Worm (Caenorhabditis elegans) whole organism, L3 larva: ENCODE measurements around the gene nhr-283.
"Not testable (repeated sequence)": the region's sequence is repeated elsewhere in the genome, so short reads cannot be mapped to it uniquely, and the experiment has no call there.

Experiments used
- ZK546.5 ChIP-seq: sonication (generic microtip); optimal IDR thresholded peaks from 2 replicates; lab custom pipeline; 2017; ENCODE audit warnings: missing biosample characterization, missing genetic modification characterization
- ceh-16 ChIP-seq: sonication (generic microtip); optimal IDR thresholded peaks from 2 replicates; lab custom pipeline; 2017; ENCODE audit warnings: missing biosample characterization, missing genetic modification characterization
- ceh-28 ChIP-seq: fragments of 150-350 bp; optimal IDR thresholded peaks from 2 replicates; lab custom pipeline; 2014; ENCODE audit warnings: missing biosample characterization, missing genetic modification reagents, missing genetic modification characterization
- ceh-82 ChIP-seq: fragments of 150-350 bp; optimal IDR thresholded peaks from 2 replicates; lab custom pipeline; 2014; ENCODE audit warnings: missing biosample characterization, missing genetic modification characterization
- ceh-9 ChIP-seq: sonication (generic microtip); optimal IDR thresholded peaks from 2 replicates; lab custom pipeline; 2018; ENCODE audit warnings: missing biosample characterization, missing genetic modification characterization
- daf-12 ChIP-seq: fragments of 150-350 bp; optimal IDR thresholded peaks from 2 replicates; lab custom pipeline; 2014; ENCODE audit warnings: missing biosample characterization, missing genetic modification reagents, missing genetic modification characterization
- egl-27 ChIP-seq: sonication (generic microtip); optimal IDR thresholded peaks from 4 replicates; lab custom pipeline; 2017; ENCODE audit warnings: missing biosample characterization, missing genetic modification reagents, missing genetic modification characterization
- elt-2 ChIP-seq: sonication (generic microtip); optimal IDR thresholded peaks from 2 replicates; lab custom pipeline; 2016; ENCODE audit warnings: missing genetic modification reagents, mild to moderate bottlenecking, missing genetic modification characterization, missing compliant biosample characterization
- elt-3 ChIP-seq, 3 experiments: fragments of 150-350 bp in 1 of 3; sonication (generic microtip) in 2 of 3; optimal IDR thresholded peaks; 2 replicates in 2 of 3; 4 replicates in 1 of 3; lab custom pipeline; 2014 to 2017; ENCODE audit warnings: missing biosample characterization in 3 of 3, missing genetic modification characterization in 3 of 3
- eor-1 ChIP-seq, 2 experiments: fragments of 150-350 bp; optimal IDR thresholded peaks; 2 replicates each; lab custom pipeline; 2014 to 2018; ENCODE audit warnings: missing biosample characterization in 2 of 2, missing genetic modification characterization in 2 of 2
- fos-1 ChIP-seq: fragments of 150-350 bp; optimal IDR thresholded peaks from 2 replicates; lab custom pipeline; 2014; ENCODE audit warnings: missing biosample characterization, missing genetic modification characterization
- hmg-11 ChIP-seq: sonication (generic microtip); optimal IDR thresholded peaks from 2 replicates; lab custom pipeline; 2016; ENCODE audit warnings: missing genetic modification characterization, missing compliant biosample characterization
- jun-1 ChIP-seq: fragments of 150-350 bp; optimal IDR thresholded peaks from 2 replicates; lab custom pipeline; 2014; ENCODE audit warnings: missing biosample characterization, missing genetic modification reagents, missing genetic modification characterization
- lin-15B ChIP-seq: fragments of 150-350 bp; optimal IDR thresholded peaks from 2 replicates; lab custom pipeline; 2014; ENCODE audit warnings: missing biosample characterization, missing genetic modification characterization
- lin-39 ChIP-seq: fragments of 150-350 bp; optimal IDR thresholded peaks from 2 replicates; lab custom pipeline; 2018; ENCODE audit warnings: missing biosample characterization, missing genetic modification reagents, missing genetic modification characterization
- lsy-12 ChIP-seq: sonication (generic microtip); optimal IDR thresholded peaks from 2 replicates; lab custom pipeline; 2016; ENCODE audit warnings: mild to moderate bottlenecking, missing genetic modification characterization, missing compliant biosample characterization
- mdl-1 ChIP-seq: fragments of 150-350 bp; optimal IDR thresholded peaks from 2 replicates; lab custom pipeline; 2014; ENCODE audit warnings: missing biosample characterization, missing genetic modification characterization
- mml-1 ChIP-seq: fragments of 150-350 bp; sonication (generic microtip); optimal IDR thresholded peaks from 3 replicates; lab custom pipeline; 2014; ENCODE audit warnings: missing biosample characterization, missing genetic modification characterization
- nfya-1 ChIP-seq: sonication (generic microtip); optimal IDR thresholded peaks from 2 replicates; lab custom pipeline; 2017; ENCODE audit warnings: missing genetic modification characterization, mild to moderate bottlenecking, missing compliant biosample characterization, antibody characterized with exemption, moderate library complexity; ENCODE audit not compliant: insufficient read depth
- nhr-11 ChIP-seq: fragments of 150-350 bp; optimal IDR thresholded peaks from 2 replicates; lab custom pipeline; 2014; ENCODE audit warnings: missing biosample characterization, missing genetic modification characterization
- nhr-23 ChIP-seq: fragments of 150-350 bp; optimal IDR thresholded peaks from 2 replicates; lab custom pipeline; 2014; ENCODE audit warnings: missing biosample characterization, missing genetic modification reagents, missing genetic modification characterization
- nhr-25 ChIP-seq: sonication (generic microtip); optimal IDR thresholded peaks from 2 replicates; lab custom pipeline; 2017; ENCODE audit warnings: missing biosample characterization, missing genetic modification characterization
- nhr-28 ChIP-seq: fragments of 150-350 bp; optimal IDR thresholded peaks from 2 replicates; lab custom pipeline; 2014; ENCODE audit warnings: missing biosample characterization, missing genetic modification characterization
- nhr-43 ChIP-seq: sonication (generic microtip); optimal IDR thresholded peaks from 2 replicates; lab custom pipeline; 2016; ENCODE audit warnings: mild to moderate bottlenecking, missing genetic modification characterization, missing compliant biosample characterization; ENCODE audit not compliant: poor library complexity, severe bottlenecking
- nhr-67 ChIP-seq: fragments of 150-350 bp; optimal IDR thresholded peaks from 2 replicates; lab custom pipeline; 2014; ENCODE audit warnings: missing biosample characterization, missing genetic modification characterization
- nhr-76 ChIP-seq: fragments of 150-350 bp; sonication (generic microtip); optimal IDR thresholded peaks from 5 replicates; lab custom pipeline; 2014; ENCODE audit warnings: missing biosample characterization, missing genetic modification characterization
- nhr-77 ChIP-seq: fragments of 150-350 bp; optimal IDR thresholded peaks from 2 replicates; lab custom pipeline; 2014; ENCODE audit warnings: missing biosample characterization, missing genetic modification characterization
- pha-4 ChIP-seq: fragments of 150-350 bp; optimal IDR thresholded peaks from 2 replicates; lab custom pipeline; 2014; ENCODE audit warnings: missing biosample characterization, missing genetic modification reagents, missing genetic modification characterization
- pqm-1 ChIP-seq: fragments of 150-350 bp; optimal IDR thresholded peaks from 2 replicates; lab custom pipeline; 2017; ENCODE audit warnings: missing biosample characterization, missing genetic modification characterization, inconsistent platforms
- sea-2 ChIP-seq: fragments of 150-350 bp; sonication (generic microtip); optimal IDR thresholded peaks from 4 replicates; lab custom pipeline; 2014; ENCODE audit warnings: missing biosample characterization, missing genetic modification reagents, missing genetic modification characterization
- snpc-4 ChIP-seq: fragments of 150-350 bp; optimal IDR thresholded peaks from 2 replicates; lab custom pipeline; 2014; ENCODE audit warnings: missing biosample characterization, missing genetic modification characterization
- tbx-2 ChIP-seq: sonication (generic microtip); optimal IDR thresholded peaks from 2 replicates; lab custom pipeline; 2016; ENCODE audit warnings: mild to moderate bottlenecking, missing genetic modification characterization, missing compliant biosample characterization
- unc-62 ChIP-seq: fragments of 150-350 bp; sonication (generic microtip); optimal IDR thresholded peaks from 4 replicates; lab custom pipeline; 2014; ENCODE audit warnings: missing biosample characterization, missing genetic modification reagents, missing genetic modification characterization
- zag-1 ChIP-seq: fragments of 150-350 bp; optimal IDR thresholded peaks from 2 replicates; lab custom pipeline; 2014; ENCODE audit warnings: missing biosample characterization, missing genetic modification characterization
- ztf-4 ChIP-seq: fragments of 150-350 bp; optimal IDR thresholded peaks from 2 replicates; lab custom pipeline; 2014; ENCODE audit warnings: missing biosample characterization, missing genetic modification characterization

nhr-283 gene

ce11 chrV:15758449-15758848, 18.1 kb downstream of the nhr-283 start, which contains the start of gene str-9:
Gene str-9, plus strand, starts transcription at chrV:15758749.
- TF ChIP-seq nhr-67 (tag; lab: Kevin White, UChicago), result no peak
- TF ChIP-seq daf-12, result no peak
- TF ChIP-seq nfya-1 (tag; lab: Kevin White, UChicago), result no peak
- no peak for TF ChIP-seq ZK546.5
- TF ChIP-seq unc-62 (GFP tag; lab: Kevin White, UChicago), result no peak
- no peak for TF ChIP-seq nhr-77
- TF ChIP-seq ceh-16 (tag; lab: Kevin White, UChicago), result no peak
- TF ChIP-seq lin-15B (tag; lab: Kevin White, UChicago), result no peak
- no peak for TF ChIP-seq nhr-11 (tag; lab: Kevin White, UChicago)
- TF ChIP-seq ceh-28 (tag; lab: Kevin White, UChicago), result no peak
- no peak for TF ChIP-seq jun-1
- no peak for TF ChIP-seq mdl-1 (tag; lab: Kevin White, UChicago)
- no peak for TF ChIP-seq zag-1 (tag; lab: Kevin White, UChicago)
- TF ChIP-seq nhr-23 (tag; lab: Kevin White, UChicago), result no peak
- TF ChIP-seq ceh-82 (tag; lab: Kevin White, UChicago), result no peak
- TF ChIP-seq tbx-2 (tag; lab: Kevin White, UChicago), result no peak
- TF ChIP-seq pqm-1, result no peak
- no peak for TF ChIP-seq sea-2
- TF ChIP-seq nhr-43 (tag; lab: Kevin White, UChicago), result no peak
- TF ChIP-seq ztf-4 (tag; lab: Kevin White, UChicago), result no peak

DNA sequence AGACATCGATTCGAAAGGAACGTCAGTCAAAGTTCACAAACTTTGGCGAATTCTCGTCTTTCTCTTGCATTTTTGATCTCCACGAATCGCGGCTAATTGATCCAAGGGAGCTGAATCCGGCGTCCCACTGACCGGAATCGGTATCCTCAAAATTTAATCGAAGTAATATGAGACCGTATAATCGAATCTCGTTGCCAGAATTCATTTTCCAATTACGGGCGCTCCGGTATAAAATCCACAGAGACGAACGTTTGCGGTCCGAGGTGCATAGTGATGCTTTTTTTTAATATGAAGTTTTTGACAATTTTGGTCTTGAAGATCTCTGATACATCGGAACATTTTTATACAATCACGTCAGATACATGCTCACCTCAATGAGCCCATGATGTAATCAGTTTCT, 18.9 kb downstream of the nhr-283 start:
- no peak for TF ChIP-seq lsy-12 (tag; lab: Kevin White, UChicago)
- TF ChIP-seq nhr-23 (tag; lab: Kevin White, UChicago), result no peak
- TF ChIP-seq lin-15B (tag; lab: Kevin White, UChicago), result no peak
- TF ChIP-seq nhr-28, result no peak
- no peak for TF ChIP-seq nhr-77
- no peak for TF ChIP-seq ZK546.5
- no peak for TF ChIP-seq nhr-67 (tag; lab: Kevin White, UChicago)
- no peak for TF ChIP-seq ceh-9 (tag; lab: Kevin White, UChicago)
- no peak for TF ChIP-seq fos-1
- no peak for TF ChIP-seq nfya-1 (tag; lab: Kevin White, UChicago)
- no peak for TF ChIP-seq snpc-4
- TF ChIP-seq nhr-25, result no peak
- TF ChIP-seq mdl-1 (tag; lab: Kevin White, UChicago), result no peak
- TF ChIP-seq mml-1 (tag; lab: Kevin White, UChicago), result no peak
- no peak for TF ChIP-seq jun-1
- no peak for TF ChIP-seq hmg-11 (tag; lab: Kevin White, UChicago)
- TF ChIP-seq elt-3 (tag; optimal IDR thresholded peaks at IDR 0.05; lab: Kevin White, UChicago), result no peak

DNA sequence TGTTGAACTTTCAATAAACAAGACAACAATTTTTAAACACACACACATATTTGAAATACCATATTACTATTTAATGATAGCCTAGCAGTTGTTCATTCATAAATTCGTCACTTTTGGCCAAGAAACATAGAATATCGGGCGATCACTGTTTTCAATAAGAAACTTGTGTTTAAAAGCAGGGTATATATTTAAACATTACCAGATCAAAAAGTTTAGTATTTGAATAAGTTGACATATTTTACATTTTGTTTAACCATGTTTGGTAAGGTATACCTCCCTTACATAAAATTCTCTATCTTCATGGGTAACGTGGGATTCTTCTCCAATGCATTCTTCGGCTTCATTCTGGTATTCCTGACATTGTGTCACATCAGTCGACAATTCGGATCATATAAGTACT, 21.8 kb downstream of the nhr-283 start, which contains the start of gene str-8:
Gene str-8 (plus strand): TSS at position 301 of the 400 bp plus-strand sequence.
- not testable (repeated sequence) for TF ChIP-seq unc-62 (GFP tag; lab: Kevin White, UChicago); egl-27 (tag; lab: Kevin White, UChicago); elt-2 (tag; lab: Kevin White, UChicago)
- TF ChIP-seq, all 47 proteins: peak for 0; not testable (repeated sequence) for 47

- TF ChIP-seq ztf-4 (tag; lab: Kevin White, UChicago); jun-1; snpc-4: not testable (repeated sequence)
Observed at ce11 chrV:15752941-15753340, 23.6 kb downstream of the nhr-283 start, which contains the start of gene str-5. Gene str-5, plus strand, starts transcription at chrV:15753241.

- TF ChIP-seq daf-12 (no peak), zag-1 (tag; lab: Kevin White, UChicago) (no peak), ceh-16 (tag; lab: Kevin White, UChicago) (no peak), nhr-76 (tag; lab: Kevin White, UChicago) (no peak), pha-4 (tag; lab: Kevin White, UChicago) (no peak), lin-39 (tag; lab: Kevin White, UChicago) (no peak), elt-3 (tag; optimal IDR thresholded peaks at IDR 0.05; lab: Kevin White, UChicago) (no peak), nhr-23 (tag; lab: Kevin White, UChicago) (no peak), eor-1 (tag; optimal IDR thresholded peaks at IDR 0.05; lab: Kevin White, UChicago) (no peak), fos-1 (no peak), nhr-67 (tag; lab: Kevin White, UChicago) (no peak), jun-1 (no peak), ceh-9 (tag; lab: Kevin White, UChicago) (no peak)
Observed at ce11 chrV:15752049-15752448, 24.5 kb downstream of the nhr-283 start, which contains the start of gene str-43. Gene str-43, minus strand, starts transcription at chrV:15752149.
